Worm (Caenorhabditis elegans): ENCODE measurements around the gene prx-12.

ce11 chrX:11351856-11352255 is 41.2 kb upstream of the prx-12 start, which contains the start of gene pgp-3:
- TF ChIP-seq nhr-11 (tag; optimal IDR thresholded peaks at IDR 0.05), result no peak
- TF ChIP-seq snpc-4 (tag; optimal IDR thresholded peaks at IDR 0.05), result no peak
- TF ChIP-seq sma-3 (GFP tag; optimal IDR thresholded peaks at IDR 0.05), result no peak
- TF ChIP-seq mdl-1 (tag; optimal IDR thresholded peaks at IDR 0.05), result no peak
- TF ChIP-seq lin-39 (tag; optimal IDR thresholded peaks at IDR 0.05), result no peak
- no peak for TF ChIP-seq ztf-11 (tag; optimal IDR thresholded peaks at IDR 0.05)
- no peak for TF ChIP-seq gmeb-1 (tag; optimal IDR thresholded peaks at IDR 0.05)
- TF ChIP-seq unc-62 (GFP tag; optimal IDR thresholded peaks at IDR 0.05), result no peak
- no peak for TF ChIP-seq nhr-237 (tag; optimal IDR thresholded peaks at IDR 0.05)
- TF ChIP-seq skn-1 (tag; optimal IDR thresholded peaks at IDR 0.05), result no peak
- TF ChIP-seq elt-1 (tag; optimal IDR thresholded peaks at IDR 0.05), result no peak
- no peak for TF ChIP-seq lin-13 (GFP tag; optimal IDR thresholded peaks at IDR 0.05)

Data from whole organism, L2 larva.